Worm (Caenorhabditis elegans): Measurements from ENCODE around the gene F35H10.10.
A peak's percentile ranks its signal among the peaks of the same experiment; 100 is the strongest.

Gene F35H10.10

DNA sequence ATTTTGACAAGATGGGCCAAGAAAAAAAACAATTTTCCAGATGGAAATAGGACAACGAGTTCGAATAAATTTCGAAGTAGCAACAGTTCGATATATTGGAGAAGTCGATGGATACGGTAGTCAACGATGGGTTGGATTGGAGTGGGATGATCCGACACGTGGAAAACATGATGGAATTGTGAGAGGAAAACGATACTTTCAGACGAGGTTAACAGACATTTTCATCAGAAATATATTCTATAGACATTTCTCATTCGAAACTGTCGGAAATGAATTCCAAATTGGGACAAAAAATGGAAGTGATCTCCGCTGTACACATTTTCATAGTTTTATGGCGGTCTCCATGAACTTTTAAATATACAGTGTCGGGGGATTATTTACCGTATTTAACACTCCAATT is 18.1 kb downstream of the F35H10.10 start, which contains the start of gene tbce-1:
TSS of gene tbce-1 (plus strand) at position 41 of the 400 bp plus-strand sequence.
- no peak for TF ChIP-seq atf-7 (tag; optimal IDR thresholded peaks at IDR 0.05)
- peak; percentile 3 for TF ChIP-seq lin-54 (GFP tag; optimal IDR thresholded peaks at IDR 0.05)
- peak; percentile 19 for TF ChIP-seq hrde-1 (tag; optimal IDR thresholded peaks at IDR 0.05; ENCODE audit: borderline replicate concordance)

DNA sequence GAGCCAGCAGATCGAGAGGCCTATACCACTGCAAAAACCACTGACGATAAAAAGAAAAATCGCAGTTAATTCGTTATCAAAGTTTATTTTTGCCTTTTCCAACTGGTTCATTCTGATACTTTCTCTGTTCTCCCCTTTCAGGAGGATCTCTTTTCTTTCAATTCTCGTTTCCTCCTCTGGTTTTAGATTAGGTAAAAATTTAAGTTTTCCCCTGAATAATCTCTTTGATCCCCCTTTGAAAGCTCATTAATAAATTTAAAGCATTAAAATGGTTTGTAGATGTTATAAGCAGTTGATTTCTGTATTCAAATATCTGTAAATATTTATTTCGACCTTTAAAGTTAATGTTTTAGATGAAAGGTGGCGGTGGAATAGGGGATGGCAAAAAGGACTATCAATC is 21.5 kb downstream of the F35H10.10 start, which contains the start of gene K07H8.2:
TSS of gene K07H8.2 (plus strand) at position 301 of the 400 bp plus-strand sequence.
- TF ChIP-seq F49E8.2 (tag; optimal IDR thresholded peaks at IDR 0.05; ENCODE audit: insufficient read depth) = peak; percentile 35
- TF ChIP-seq snpc-4 (GFP tag; optimal IDR thresholded peaks at IDR 0.05) = no peak
- TF ChIP-seq snpc-4 (tag; optimal IDR thresholded peaks at IDR 0.05) = no peak
- no peak for TF ChIP-seq Y56A3A.18 (GFP tag; IDR thresholded peaks at IDR 0.05)

DNA sequence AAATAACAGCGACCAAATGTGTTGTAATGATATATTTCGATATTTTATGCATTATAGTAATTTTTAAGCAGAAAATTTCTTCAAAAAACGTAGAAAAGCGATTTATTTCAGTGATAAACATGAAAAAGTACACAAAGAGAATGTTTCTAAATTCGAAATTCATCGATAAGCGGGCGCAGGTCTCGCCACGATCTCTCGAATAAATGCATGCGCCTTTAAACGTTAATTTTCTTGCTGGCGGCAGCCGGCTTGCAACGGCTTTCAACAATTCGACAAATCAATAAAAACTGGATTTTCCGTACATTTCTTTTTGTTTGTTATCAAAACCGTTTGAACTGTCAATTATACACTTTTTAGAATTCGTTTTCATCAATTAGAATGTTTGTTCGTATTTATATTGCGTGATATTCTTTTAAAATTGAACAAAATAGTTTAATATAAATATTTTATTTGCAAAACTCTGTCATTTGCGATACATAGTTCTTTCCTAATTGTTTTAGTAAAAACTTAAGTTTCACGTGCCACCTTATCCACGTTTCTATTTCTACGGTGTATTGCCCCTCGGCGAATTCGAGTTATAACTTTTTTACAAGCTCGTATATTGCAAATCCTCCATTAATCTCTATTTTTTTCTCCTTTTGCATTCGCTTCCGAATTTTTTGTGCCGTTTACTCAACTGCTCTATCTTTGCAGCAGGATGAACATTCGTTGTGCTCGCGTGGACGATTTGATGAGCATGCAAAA is 23.0 kb downstream of the F35H10.10 start, which contains the start of gene daf-31:
TSS of gene daf-31 (plus strand) at position 694 of the 744 bp plus-strand sequence.
- TF ChIP-seq F49E8.2 (tag; optimal IDR thresholded peaks at IDR 0.05; ENCODE audit: insufficient read depth) (no peak), efl-1 (GFP tag; optimal IDR thresholded peaks at IDR 0.05) (peak; percentile 72), attf-5 (GFP tag; optimal IDR thresholded peaks at IDR 0.05) (peak; percentile 55), ccch-3 (GFP tag; optimal IDR thresholded peaks at IDR 0.05) (no peak), lsl-1 (GFP tag; optimal IDR thresholded peaks at IDR 0.05) (peak; percentile 7), ZK185.1 (tag; optimal IDR thresholded peaks at IDR 0.05; ENCODE audit: poor library complexity, severe bottlenecking) (no peak), tbp1 (GFP tag; optimal IDR thresholded peaks at IDR 0.05) (peak; percentile 24), dpl-1 (GFP tag; optimal IDR thresholded peaks at IDR 0.05) (peak; percentile 67), hmg-1.2 (GFP tag; IDR thresholded peaks at IDR 0.05) (peak; percentile 3; the same call in 1 of the 2 replicates), F33H1.4 (GFP tag; IDR thresholded peaks at IDR 0.05) (peak; percentile 87), rpc-1 (optimal IDR thresholded peaks at IDR 0.05) (no peak), rpc-1 (tag; optimal IDR thresholded peaks at IDR 0.05) (no peak), madf-6 (GFP tag; IDR thresholded peaks at IDR 0.05) (peak; percentile 6; the same call in 1 of the 2 replicates), snpc-4 (GFP tag; optimal IDR thresholded peaks at IDR 0.05) (no peak), snpc-4 (tag; optimal IDR thresholded peaks at IDR 0.05) (peak in 1 of 4 experiments; percentile 54), F23B12.7 (tag; optimal IDR thresholded peaks at IDR 0.05; ENCODE audit: insufficient read depth) (peak; percentile 45), sptf-2 (GFP tag; optimal IDR thresholded peaks at IDR 0.05) (no peak)

DNA sequence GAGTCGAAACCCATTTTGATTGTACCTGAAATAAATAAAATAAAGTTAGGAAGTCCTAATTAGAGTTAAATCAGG is 23.4 kb downstream of the F35H10.10 start, which contains the start of gene nucl-1:
TSS of gene nucl-1 (minus strand) at position 26 of the 75 bp plus-strand sequence.
- no peak for TF ChIP-seq mes-4 (tag; optimal IDR thresholded peaks at IDR 0.05)
- no peak for TF ChIP-seq cebp-1 (GFP tag; IDR thresholded peaks at IDR 0.05)
- TF ChIP-seq cebp-1 (tag; optimal IDR thresholded peaks at IDR 0.05) = no peak
- no peak for TF ChIP-seq somi-1 (GFP tag; optimal IDR thresholded peaks at IDR 0.05)
- no peak for TF ChIP-seq tbx-9 (tag; optimal IDR thresholded peaks at IDR 0.05; ENCODE audit: borderline replicate concordance)
- TF ChIP-seq efl-1 (GFP tag; optimal IDR thresholded peaks at IDR 0.05) = no peak

DNA sequence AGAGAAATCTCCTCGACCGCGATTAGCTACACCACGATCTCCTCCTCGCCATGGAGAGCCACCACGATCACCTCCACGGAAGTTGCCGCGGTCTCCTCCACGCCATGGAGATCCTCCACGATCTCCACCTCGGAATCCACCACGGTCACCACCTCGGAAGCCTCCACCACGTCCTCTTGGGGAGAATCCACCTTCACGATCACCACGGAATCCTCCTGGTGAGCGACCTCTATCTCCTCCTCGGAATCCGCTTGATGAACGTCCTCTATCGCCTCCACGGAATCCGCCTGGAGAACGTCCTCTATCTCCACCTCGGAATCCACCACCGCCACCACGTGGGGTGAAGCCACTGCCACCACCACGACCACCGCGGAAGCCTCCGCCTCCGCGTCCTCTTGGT is 23.6 kb downstream of the F35H10.10 start:
- TF ChIP-seq rpc-1 (optimal IDR thresholded peaks at IDR 0.05) (no peak), rpc-1 (tag; optimal IDR thresholded peaks at IDR 0.05) (no peak), rec-8 (tag; optimal IDR thresholded peaks at IDR 0.05) (no peak), ztf-3 (GFP tag; optimal IDR thresholded peaks at IDR 0.05) (no peak), Y95B8A.8 (GFP tag; IDR thresholded peaks at IDR 0.05) (no peak), zfh-2 (GFP tag; conservative IDR thresholded peaks at IDR 0.05) (peak; percentile 73), die-1 (tag; optimal IDR thresholded peaks at IDR 0.05) (peak; percentile 29), F37B4.10 (GFP tag; IDR thresholded peaks at IDR 0.05) (0 out of 2 replicates have a peak, but pooled peaks have one; percentile 50), B0336.3 (GFP tag; IDR thresholded peaks at IDR 0.05) (no peak), madf-10 (tag; optimal IDR thresholded peaks at IDR 0.05) (no peak), egrh-3 (GFP tag; IDR thresholded peaks at IDR 0.05) (peak; percentile 75; the same call in 1 of the 2 replicates), chd-7 (tag; optimal IDR thresholded peaks at IDR 0.05) (no peak), tbx-9 (tag; optimal IDR thresholded peaks at IDR 0.05; ENCODE audit: borderline replicate concordance) (no peak), nfya-1 (tag; optimal IDR thresholded peaks at IDR 0.05; ENCODE audit: borderline replicate concordance, insufficient read depth) (no peak)

Measured in whole organism, young adult.